Worm (Caenorhabditis elegans): ENCODE data around the gene hdl-2.

The hdl-2 gene

DNA sequence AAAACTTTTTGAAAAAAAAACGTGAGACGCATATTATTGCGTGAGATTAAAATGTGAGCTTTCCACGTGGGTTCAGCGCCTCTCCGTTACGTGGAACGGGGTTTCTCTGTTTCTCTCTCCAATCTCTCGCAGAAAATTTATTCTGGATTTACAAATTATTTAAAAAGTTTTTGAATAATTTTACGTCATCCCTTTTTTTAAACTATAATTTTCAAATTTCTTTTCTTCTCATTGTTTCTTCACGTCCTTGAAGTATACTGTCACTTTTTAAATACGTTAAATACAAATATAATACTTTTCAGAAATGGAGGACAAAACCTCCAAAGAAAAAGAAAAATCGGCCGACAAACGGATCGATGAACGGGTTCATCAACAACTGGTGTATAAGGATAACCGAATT, 46.4 kb upstream of the hdl-2 start, which contains the start of gene T28C6.7:
TSS of gene T28C6.7 (plus strand) at position 301 of the 400 bp plus-strand sequence.
- TF ChIP-seq ceh-82 (tag; optimal IDR thresholded peaks at IDR 0.05) (no peak), nhr-85 (tag) (no peak), Y116A8C.19 (tag; optimal IDR thresholded peaks at IDR 0.05; ENCODE audit: borderline replicate concordance) (no peak), lir-3 (tag; optimal IDR thresholded peaks at IDR 0.05; ENCODE audit: poor library complexity) (no peak), ceh-88 (GFP tag; IDR thresholded peaks at IDR 0.05) (no peak), tbx-2 (tag; optimal IDR thresholded peaks at IDR 0.05) (no peak), efl-1 (optimal IDR thresholded peaks at IDR 0.05) (no peak), efl-1 (GFP tag; optimal IDR thresholded peaks at IDR 0.05 in 1 of 2) (no peak), nhr-11 (tag; optimal IDR thresholded peaks at IDR 0.05) (no peak), C34B4.2 (tag; optimal IDR thresholded peaks at IDR 0.05) (no peak)

DNA sequence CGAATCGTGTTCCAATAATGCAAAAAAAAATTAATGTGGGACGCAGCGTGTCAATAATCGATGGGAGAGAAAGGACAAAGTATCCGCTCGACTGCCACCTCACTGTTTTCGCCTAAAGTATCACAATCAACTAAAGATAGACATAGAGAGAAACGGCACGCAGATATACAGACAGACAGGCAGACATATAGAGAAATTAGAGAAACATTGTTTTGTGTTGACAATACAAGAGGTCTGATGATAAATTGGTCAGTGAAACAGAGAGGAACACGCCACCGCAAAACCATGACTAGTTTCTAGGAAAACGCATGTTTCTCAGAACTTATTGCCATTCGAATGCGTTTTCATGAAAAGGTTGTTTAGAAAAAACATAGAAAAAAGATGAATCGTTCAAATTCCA, 43.4 kb upstream of the hdl-2 start, which contains the start of gene T28C6.8:
TSS of gene T28C6.8 (minus strand) at position 137 of the 400 bp plus-strand sequence.
- TF ChIP-seq hlh-4 (tag; optimal IDR thresholded peaks at IDR 0.05) (no peak), lin-14 (GFP tag; optimal IDR thresholded peaks at IDR 0.05) (peak; percentile 85), rnt-1 (tag; optimal IDR thresholded peaks at IDR 0.05) (peak; percentile 16), nhr-71 (tag; optimal IDR thresholded peaks at IDR 0.05) (peak; percentile 63), nhr-20 (tag; optimal IDR thresholded peaks at IDR 0.05) (peak; percentile 59), egl-27 (tag; optimal IDR thresholded peaks at IDR 0.05) (peak in 1 of 2 experiments; percentile 18), dpl-1 (GFP tag; optimal IDR thresholded peaks at IDR 0.05) (peak in 1 of 3 experiments; percentile 7), pag-3 (tag; optimal IDR thresholded peaks at IDR 0.05; ENCODE audit: borderline replicate concordance, insufficient read depth) (peak; percentile 2), lin-13 (GFP tag; optimal IDR thresholded peaks at IDR 0.05) (peak; percentile 23), mdl-1 (tag; optimal IDR thresholded peaks at IDR 0.05) (peak in 1 of 2 experiments; percentile 13), C16A3.4 (tag; optimal IDR thresholded peaks at IDR 0.05) (peak; percentile 1), nhr-90 (tag; optimal IDR thresholded peaks at IDR 0.05; ENCODE audit: poor library complexity) (peak; percentile 36), aha-1 (tag; optimal IDR thresholded peaks at IDR 0.05) (no peak), irx-1 (tag; optimal IDR thresholded peaks at IDR 0.05) (peak; percentile 10), unc-30 (tag; optimal IDR thresholded peaks at IDR 0.05) (no peak), efl-1 (optimal IDR thresholded peaks at IDR 0.05) (peak; percentile 17 to 23), efl-1 (GFP tag; optimal IDR thresholded peaks at IDR 0.05 in 1 of 2) (no peak), nhr-19 (GFP tag; conservative IDR thresholded peaks at IDR 0.05) (no peak), lsy-2 (tag; optimal IDR thresholded peaks at IDR 0.05) (peak; percentile 8 to 49), elt-3 (tag; optimal IDR thresholded peaks at IDR 0.05) (peak in 4 of 6 experiments; percentile 12 to 64 (median 52)), nhr-77 (tag; optimal IDR thresholded peaks at IDR 0.05) (peak; percentile 17), nhr-85 (tag) (peak; percentile 85), grh-1 (GFP tag; IDR thresholded peaks at IDR 0.05) (peak; percentile 32; the same call in 1 of the 2 replicates), unc-130 (tag; optimal IDR thresholded peaks at IDR 0.05) (peak; percentile 32), alr-1 (tag; optimal IDR thresholded peaks at IDR 0.05; ENCODE audit: borderline replicate concordance) (no peak), lin-35 (GFP tag; optimal IDR thresholded peaks at IDR 0.05) (peak in 1 of 2 experiments; percentile 68), skn-1 (tag; optimal IDR thresholded peaks at IDR 0.05) (peak; percentile 8), ces-1 (GFP tag; optimal IDR thresholded peaks at IDR 0.05) (no peak), lin-39 (tag; optimal IDR thresholded peaks at IDR 0.05) (no peak), blmp-1 (tag; optimal IDR thresholded peaks at IDR 0.05) (peak; percentile 88), mep-1 (tag; optimal IDR thresholded peaks at IDR 0.05) (peak; percentile 63), fkh-8 (tag; optimal IDR thresholded peaks at IDR 0.05) (peak; percentile 33), snu-23 (GFP tag; optimal IDR thresholded peaks at IDR 0.05) (peak; percentile 59), sox-4 (tag; optimal IDR thresholded peaks at IDR 0.05) (peak; percentile 4), nhr-47 (tag; optimal IDR thresholded peaks at IDR 0.05) (no peak)

Data from whole organism, L1 larva.